Fruit fly (Drosophila melanogaster) whole organism, embryonic: ENCODE results near the gene RpS15Aa.
A peak's percentile ranks its signal among the peaks of the same experiment; 100 is the strongest.

Experiments
- Adf1 ChIP-seq: fragments of 200-800 bp; sonication (Bioruptor generic); IDR thresholded peaks from 2 replicates; pipeline ENCODE4 v1.3.6; 2022; ENCODE audit warnings: missing biosample characterization, missing genetic modification characterization
- Antp ChIP-seq: fragments of 200-800 bp; sonication (Bioruptor generic); optimal IDR thresholded peaks from 3 replicates; lab custom pipeline; 2016; ENCODE audit warnings: missing biosample characterization, missing genetic modification characterization
- Bgb ChIP-seq: fragments of 200-800 bp; sonication (Bioruptor generic); IDR thresholded peaks from 2 replicates; pipeline ENCODE4 v1.3.6; 2022; ENCODE audit warnings: missing biosample characterization, missing genetic modification characterization; ENCODE audit not compliant: partially characterized antibody
- C15 ChIP-seq: fragments of 200-800 bp; sonication (Bioruptor generic); IDR thresholded peaks from 3 replicates; pipeline ENCODE4 v1.3.6; 2022; ENCODE audit warnings: missing biosample characterization, missing genetic modification characterization
- CG10209 ChIP-seq: fragments of 200-800 bp; sonication (Bioruptor generic); optimal IDR thresholded peaks from 3 replicates; lab custom pipeline; 2017; ENCODE audit warnings: missing biosample characterization, mild to moderate bottlenecking, missing genetic modification characterization, missing genetic modification reagents
- CG11560 ChIP-seq: fragments of 200-800 bp; sonication (Bioruptor generic); IDR thresholded peaks from 3 replicates; pipeline ENCODE4 v1.3.6; 2022; ENCODE audit warnings: missing biosample characterization, missing genetic modification characterization
- CG13296 ChIP-seq: fragments of 200-800 bp; sonication (Bioruptor generic); optimal IDR thresholded peaks from 3 replicates; lab custom pipeline; 2018; ENCODE audit warnings: missing biosample characterization, mild to moderate bottlenecking, missing genetic modification characterization
- CG13624 ChIP-seq: fragments of 200-800 bp; sonication (Bioruptor generic); optimal IDR thresholded peaks from 2 replicates; lab custom pipeline; 2016; ENCODE audit warnings: missing biosample characterization, missing genetic modification characterization
- CG15269 ChIP-seq: fragments of 200-800 bp; sonication (Bioruptor generic); optimal IDR thresholded peaks from 2 replicates; lab custom pipeline; 2018; ENCODE audit warnings: missing biosample characterization, mild to moderate bottlenecking, missing genetic modification characterization, moderate library complexity
- CG15479 ChIP-seq: fragments of 200-800 bp; sonication (Bioruptor generic); optimal IDR thresholded peaks from 3 replicates; lab custom pipeline; 2019; ENCODE audit warnings: missing biosample characterization, mild to moderate bottlenecking, missing genetic modification characterization, moderate library complexity
- CG15601 ChIP-seq: fragments of 200-800 bp; sonication (Bioruptor generic); optimal IDR thresholded peaks from 3 replicates; lab custom pipeline; 2019; ENCODE audit warnings: missing biosample characterization, mild to moderate bottlenecking, missing genetic modification characterization, moderate library complexity
- CG1603 ChIP-seq: fragments of 200-800 bp; sonication (Bioruptor generic); optimal IDR thresholded peaks from 2 replicates; lab custom pipeline; 2019; ENCODE audit warnings: missing biosample characterization, mild to moderate bottlenecking, missing genetic modification characterization, moderate library complexity
- CG17361 ChIP-seq: fragments of 200-800 bp; sonication (Bioruptor generic); IDR thresholded peaks from 3 replicates; pipeline ENCODE4 v1.3.6; 2022; ENCODE audit warnings: missing biosample characterization, missing genetic modification characterization
- CG17829 ChIP-seq: fragments of 200-800 bp; optimal IDR thresholded peaks from 2 replicates; lab custom pipeline; 2019; ENCODE audit warnings: missing biosample characterization, mild to moderate bottlenecking, missing genetic modification characterization, moderate library complexity
- CG18262 ChIP-seq: fragments of 200-800 bp; optimal IDR thresholded peaks from 3 replicates; lab custom pipeline; 2019; ENCODE audit warnings: missing biosample characterization, mild to moderate bottlenecking, missing genetic modification characterization, moderate library complexity
- CG2889 ChIP-seq: fragments of 200-800 bp; sonication (Bioruptor generic); IDR thresholded peaks from 3 replicates; pipeline ENCODE4 v1.3.6; 2022; ENCODE audit warnings: missing biosample characterization, missing genetic modification characterization
- CG4707 ChIP-seq: fragments of 200-800 bp; sonication (Bioruptor generic); optimal IDR thresholded peaks from 2 replicates; lab custom pipeline; 2018; ENCODE audit warnings: missing biosample characterization, mild to moderate bottlenecking, missing genetic modification characterization, moderate library complexity
- CG6654 ChIP-seq: fragments of 200-800 bp; sonication (Bioruptor generic); optimal IDR thresholded peaks from 2 replicates; lab custom pipeline; 2017; ENCODE audit warnings: missing biosample characterization, mild to moderate bottlenecking, missing genetic modification characterization
- CG6683 ChIP-seq: fragments of 200-800 bp; sonication (Bioruptor generic); optimal IDR thresholded peaks from 2 replicates; lab custom pipeline; 2017; ENCODE audit warnings: missing biosample characterization, mild to moderate bottlenecking, missing genetic modification characterization, missing genetic modification reagents
- CG6689 ChIP-seq: fragments of 200-800 bp; sonication (Bioruptor generic); IDR thresholded peaks from 2 replicates; pipeline ENCODE4 v1.3.6; 2022; ENCODE audit warnings: missing biosample characterization, missing genetic modification characterization
- CG7271 ChIP-seq: fragments of 200-800 bp; sonication (Bioruptor generic); optimal IDR thresholded peaks from 2 replicates; lab custom pipeline; 2018; ENCODE audit warnings: missing biosample characterization, mild to moderate bottlenecking, missing genetic modification characterization, moderate library complexity
- CG8089 ChIP-seq: fragments of 200-800 bp; sonication (Bioruptor generic); optimal IDR thresholded peaks from 3 replicates; lab custom pipeline; 2016; ENCODE audit warnings: missing biosample characterization, missing genetic modification characterization
- CG8765 ChIP-seq: fragments of 200-800 bp; sonication (Bioruptor generic); IDR thresholded peaks from 2 replicates; pipeline ENCODE4 v1.3.6; 2022; ENCODE audit warnings: missing biosample characterization, missing genetic modification characterization
- Chrac-16 ChIP-seq: fragments of 200-800 bp; sonication (Bioruptor generic); optimal IDR thresholded peaks from 3 replicates; lab custom pipeline; 2016; ENCODE audit warnings: missing biosample characterization, missing genetic modification characterization
- Dad ChIP-seq: fragments of 200-800 bp; sonication (Bioruptor generic); optimal IDR thresholded peaks from 3 replicates; lab custom pipeline; 2016; ENCODE audit warnings: missing biosample characterization, missing genetic modification characterization
- Dek ChIP-seq: fragments of 200-800 bp; sonication (Bioruptor generic); optimal IDR thresholded peaks from 3 replicates; lab custom pipeline; 2019; ENCODE audit warnings: missing biosample characterization, mild to moderate bottlenecking, missing genetic modification characterization, moderate library complexity
- Doc2 ChIP-seq: fragments of 200-800 bp; sonication (Bioruptor generic); IDR thresholded peaks from 2 replicates; pipeline ENCODE4 v1.3.6; 2022; ENCODE audit warnings: missing biosample characterization, missing genetic modification characterization
- ERR ChIP-seq: fragments of 200-800 bp; sonication (Bioruptor generic); optimal IDR thresholded peaks from 2 replicates; lab custom pipeline; 2016; ENCODE audit warnings: missing biosample characterization, missing genetic modification characterization
- Elba2 ChIP-seq: fragments of 200-800 bp; sonication (Bioruptor generic); optimal IDR thresholded peaks from 3 replicates; lab custom pipeline; 2016; ENCODE audit warnings: missing biosample characterization, missing genetic modification characterization
- GATAe ChIP-seq: fragments of 200-800 bp; sonication (Bioruptor generic); conservative IDR thresholded peaks from 2 replicates; pipeline ENCODE4 v1.3.6; 2022; ENCODE audit warnings: missing biosample characterization, missing genetic modification characterization
- H2.0 ChIP-seq: fragments of 200-800 bp; sonication (Bioruptor generic); IDR thresholded peaks from 2 replicates; pipeline ENCODE4 v1.3.6; 2022; ENCODE audit warnings: missing biosample characterization, missing genetic modification characterization
- Myb ChIP-seq: fragments of 200-800 bp; sonication (Bioruptor generic); optimal IDR thresholded peaks from 2 replicates; lab custom pipeline; 2016; ENCODE audit warnings: missing biosample characterization, missing genetic modification characterization
- Rx ChIP-seq: fragments of 200-800 bp; sonication (Bioruptor generic); IDR thresholded peaks from 2 replicates; pipeline ENCODE4 v1.3.6; 2022; ENCODE audit warnings: missing biosample characterization, missing genetic modification characterization
- Xrp1 ChIP-seq: fragments of 200-800 bp; sonication (Bioruptor generic); IDR thresholded peaks from 2 replicates; pipeline ENCODE4 v1.3.6; 2022; ENCODE audit warnings: missing biosample characterization, missing genetic modification characterization
- chn ChIP-seq: fragments of 200-800 bp; sonication (Bioruptor generic); optimal IDR thresholded peaks from 2 replicates; lab custom pipeline; 2016; ENCODE audit warnings: missing biosample characterization, missing genetic modification characterization
- dimm ChIP-seq: fragments of 200-800 bp; sonication (Bioruptor generic); IDR thresholded peaks from 2 replicates; pipeline ENCODE4 v1.3.6; 2022; ENCODE audit warnings: missing biosample characterization, missing genetic modification characterization
- emc ChIP-seq: fragments of 200-800 bp; sonication (Bioruptor generic); optimal IDR thresholded peaks from 2 replicates; lab custom pipeline; 2016; ENCODE audit warnings: missing biosample characterization, missing genetic modification characterization
- ewg ChIP-seq: fragments of 200-800 bp; sonication (Bioruptor generic); optimal IDR thresholded peaks from 3 replicates; lab custom pipeline; 2017; ENCODE audit warnings: mild to moderate bottlenecking, missing biosample characterization, missing genetic modification reagents, missing genetic modification characterization
- exex ChIP-seq: fragments of 200-800 bp; sonication (Bioruptor generic); optimal IDR thresholded peaks from 4 replicates; lab custom pipeline; 2018; ENCODE audit warnings: missing biosample characterization, mild to moderate bottlenecking, missing genetic modification characterization, moderate library complexity
- eyg ChIP-seq: fragments of 200-800 bp; sonication (Bioruptor generic); optimal IDR thresholded peaks from 3 replicates; lab custom pipeline; 2016; ENCODE audit warnings: missing biosample characterization, missing genetic modification characterization
- gfzf ChIP-seq: fragments of 200-800 bp; sonication (Bioruptor generic); optimal IDR thresholded peaks from 2 replicates; lab custom pipeline; 2016; ENCODE audit warnings: missing biosample characterization, mild to moderate bottlenecking, missing genetic modification characterization, moderate library complexity
- jing ChIP-seq: fragments of 200-800 bp; sonication (Bioruptor generic); optimal IDR thresholded peaks from 2 replicates; lab custom pipeline; 2018; ENCODE audit warnings: missing biosample characterization, mild to moderate bottlenecking, missing genetic modification characterization
- mirr ChIP-seq: fragments of 200-800 bp; sonication (Bioruptor generic); optimal IDR thresholded peaks from 3 replicates; lab custom pipeline; 2018; ENCODE audit warnings: missing biosample characterization, mild to moderate bottlenecking, missing genetic modification characterization
- nau ChIP-seq: fragments of 200-800 bp; sonication (Bioruptor generic); optimal IDR thresholded peaks from 3 replicates; lab custom pipeline; 2017; ENCODE audit warnings: missing biosample characterization, mild to moderate bottlenecking, missing genetic modification characterization, missing genetic modification reagents
- onecut ChIP-seq: fragments of 200-800 bp; sonication (Bioruptor generic); IDR thresholded peaks from 2 replicates; pipeline ENCODE4 v1.3.6; 2022; ENCODE audit warnings: missing biosample characterization, missing genetic modification characterization
- phol ChIP-seq: fragments of 200-800 bp; sonication (Bioruptor generic); optimal IDR thresholded peaks from 3 replicates; lab custom pipeline; 2018; ENCODE audit warnings: missing biosample characterization, mild to moderate bottlenecking, missing genetic modification characterization, moderate library complexity
- pzg ChIP-seq: fragments of 200-800 bp; sonication (Bioruptor generic); optimal IDR thresholded peaks from 3 replicates; lab custom pipeline; 2018; ENCODE audit warnings: missing biosample characterization, mild to moderate bottlenecking, missing genetic modification characterization, moderate library complexity
- rib ChIP-seq: fragments of 200-800 bp; sonication (Bioruptor generic); IDR thresholded peaks from 2 replicates; pipeline ENCODE4 v1.3.6; 2022; ENCODE audit warnings: missing biosample characterization, missing genetic modification characterization
- sisA ChIP-seq: fragments of 200-800 bp; sonication (Bioruptor generic); IDR thresholded peaks from 2 replicates; pipeline ENCODE4 v1.3.6; 2022; ENCODE audit warnings: missing biosample characterization, missing genetic modification characterization
- sr ChIP-seq: fragments of 200-800 bp; sonication (Bioruptor generic); IDR thresholded peaks from 3 replicates; pipeline ENCODE4 v1.3.6; 2022; ENCODE audit warnings: missing biosample characterization, missing genetic modification characterization
- tio ChIP-seq: fragments of 200-800 bp; sonication (Bioruptor generic); optimal IDR thresholded peaks from 2 replicates; lab custom pipeline; 2017; ENCODE audit warnings: missing biosample characterization, missing genetic modification characterization, inconsistent platforms
- toy ChIP-seq: fragments of 200-800 bp; sonication (Bioruptor generic); IDR thresholded peaks from 2 replicates; pipeline ENCODE4 v1.3.6; 2022; ENCODE audit warnings: missing biosample characterization, missing genetic modification characterization

RpS15Aa gene

DNA sequence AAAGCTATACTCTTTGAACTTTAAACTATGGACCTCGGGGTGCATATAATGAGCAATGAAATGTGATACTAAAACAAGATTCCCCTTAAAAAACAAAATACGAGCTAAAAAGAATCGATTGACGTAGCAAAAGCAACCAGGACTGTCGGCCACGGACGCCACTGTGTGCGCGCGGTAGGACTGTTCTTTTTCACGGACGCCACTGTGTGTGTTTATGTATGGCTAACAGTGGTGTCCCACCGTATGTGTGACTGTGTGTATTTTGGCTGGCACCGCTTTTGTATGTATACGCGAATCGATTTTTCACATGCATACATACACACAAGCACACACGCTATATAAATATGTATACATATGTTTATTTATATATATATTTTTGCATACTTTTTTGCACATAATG, 46.3 kb upstream of the RpS15Aa start (continued):
- TF ChIP-seq sisA: peak; percentile 66
- peak; percentile 41; the same call in 1 of the 2 replicates for TF ChIP-seq Bgb (GFP tag; lab: Robert Waterston, UW)
- TF ChIP-seq CG15269: peak; percentile 53
- peak; percentile 62 for TF ChIP-seq mirr (GFP tag; lab: Kevin White, UChicago)
- TF ChIP-seq exex (tag; lab: Kevin White, UChicago): peak; percentile 20
- no peak for TF ChIP-seq CG17361 (GFP tag; lab: Robert Waterston, UW)
- TF ChIP-seq Chrac-16 (GFP tag; lab: Kevin White, UChicago): peak; percentile 32
- peak; percentile 55 for TF ChIP-seq ERR (GFP tag; lab: Kevin White, UChicago)
- no peak for TF ChIP-seq Elba2 (GFP tag; lab: Kevin White, UChicago)
- peak; percentile 34 for TF ChIP-seq Xrp1 (GFP tag; lab: Robert Waterston, UW)
- peak; percentile 56 for TF ChIP-seq chn (GFP tag; lab: Kevin White, UChicago)
- no peak; the same call in 1 of the 2 replicates for TF ChIP-seq Rx (GFP tag; lab: Robert Waterston, UW)
- TF ChIP-seq CG2889: no peak
- no peak for TF ChIP-seq GATAe (GFP tag; lab: Robert Waterston, UW)
- no peak for TF ChIP-seq CG15479 (GFP tag; lab: Kevin White, UChicago)
- peak; percentile 70 for TF ChIP-seq CG13624
- TF ChIP-seq Myb: peak; percentile 32
- peak; percentile 99 for TF ChIP-seq onecut (GFP tag; lab: Robert Waterston, UW)
- TF ChIP-seq Adf1 (GFP tag; lab: Robert Waterston, UW): peak; percentile 45; the same call in 1 of the 2 replicates
- TF ChIP-seq phol (tag; lab: Kevin White, UChicago): no peak
- peak; percentile 90 for TF ChIP-seq rib
- peak; percentile 12 for TF ChIP-seq CG8089 (GFP tag; lab: Kevin White, UChicago)
- no peak for TF ChIP-seq gfzf (GFP tag; lab: Kevin White, UChicago)
- no peak for TF ChIP-seq CG8765 (GFP tag; lab: Robert Waterston, UW)
- TF ChIP-seq CG6654: no peak
- TF ChIP-seq CG6689 (GFP tag; lab: Robert Waterston, UW): 0 out of 2 replicates have a peak, but pooled peaks have one; percentile 15
- peak; percentile 13 for TF ChIP-seq Dad
- peak; percentile 51 for TF ChIP-seq Dek (tag; lab: Kevin White, UChicago)
- TF ChIP-seq CG15601 (tag; lab: Kevin White, UChicago): no peak
- TF ChIP-seq CG6683 (GFP tag; lab: Kevin White, UChicago): no peak
- no peak for TF ChIP-seq CG7271
- no peak for TF ChIP-seq toy (GFP tag; lab: Robert Waterston, UW)
- TF ChIP-seq CG10209: peak; percentile 27
- no peak for TF ChIP-seq C15 (GFP tag; lab: Robert Waterston, UW)
- TF ChIP-seq CG4707 (GFP tag; lab: Kevin White, UChicago): no peak
- peak; percentile 29 for TF ChIP-seq CG13296
- no peak for TF ChIP-seq dimm (GFP tag; lab: Robert Waterston, UW)
- TF ChIP-seq pzg: peak; percentile 14
- peak; percentile 43 for TF ChIP-seq CG1603
- peak; percentile 28 for TF ChIP-seq tio (GFP tag; lab: Kevin White, UChicago)
- TF ChIP-seq nau: no peak
- TF ChIP-seq eyg (GFP tag; lab: Kevin White, UChicago): no peak
- TF ChIP-seq sr (GFP tag; lab: Robert Waterston, UW): no peak
- no peak for TF ChIP-seq emc (GFP tag; lab: Kevin White, UChicago)
- TF ChIP-seq CG17829 (tag; lab: Kevin White, UChicago): peak; percentile 17
- no peak for TF ChIP-seq jing
- no peak for TF ChIP-seq Doc2 (GFP tag; lab: Robert Waterston, UW)
- peak; percentile 72 for TF ChIP-seq Antp (GFP tag; lab: Kevin White, UChicago)
- TF ChIP-seq H2.0 (GFP tag; lab: Robert Waterston, UW): peak; percentile 40; the same call in 1 of the 2 replicates
- peak; percentile 19 for TF ChIP-seq CG18262 (tag; lab: Kevin White, UChicago)
- TF ChIP-seq ewg: peak; percentile 12
- TF ChIP-seq CG11560: no peak
